Fruit fly (Drosophila melanogaster): ENCODE results near the gene IPIP.

The IPIP gene

dm6 chr2L:6082157-6082645 lies 34.4 kb downstream of the IPIP start, which contains the start of gene Kr-h1:
TSS of gene Kr-h1 (plus strand) at chr2L:6082603.
- peak; percentile 58 for TF ChIP-seq h (GFP tag; optimal IDR thresholded peaks at IDR 0.05)
- TF ChIP-seq sage (GFP tag; optimal IDR thresholded peaks at IDR 0.05), result no peak
- no peak for TF ChIP-seq Dif (GFP tag; optimal IDR thresholded peaks at IDR 0.05; ENCODE audit: partially characterized antibody)
- TF ChIP-seq Hnf4 (GFP tag; optimal IDR thresholded peaks at IDR 0.05), result no peak
- no peak for TF ChIP-seq CG32264 (GFP tag; optimal IDR thresholded peaks at IDR 0.05)
- peak; percentile 76 for TF ChIP-seq Hr83 (GFP tag; optimal IDR thresholded peaks at IDR 0.05; ENCODE audit: poor library complexity, severe bottlenecking)
- no peak for TF ChIP-seq Dfd (GFP tag; optimal IDR thresholded peaks at IDR 0.05)
- TF ChIP-seq GATAd (GFP tag; optimal IDR thresholded peaks at IDR 0.05), result no peak
- TF ChIP-seq usp (GFP tag; optimal IDR thresholded peaks at IDR 0.05), result no peak
- no peak for TF ChIP-seq Abd-B (GFP tag; optimal IDR thresholded peaks at IDR 0.05)
- TF ChIP-seq ey (GFP tag; optimal IDR thresholded peaks at IDR 0.05), result no peak
- TF ChIP-seq Vsx2 (GFP tag; optimal IDR thresholded peaks at IDR 0.05; ENCODE audit: partially characterized antibody), result no peak
- peak; percentile 86 for TF ChIP-seq CrebA (GFP tag; optimal IDR thresholded peaks at IDR 0.05; ENCODE audit: borderline replicate concordance)
- TF ChIP-seq rgr (GFP tag; optimal IDR thresholded peaks at IDR 0.05), result no peak
- no peak for TF ChIP-seq OdsH (GFP tag; optimal IDR thresholded peaks at IDR 0.05)
- no peak for TF ChIP-seq lola (GFP tag; optimal IDR thresholded peaks at IDR 0.05)
- TF ChIP-seq N (GFP tag; optimal IDR thresholded peaks at IDR 0.05), result no peak
- peak; percentile 38 for TF ChIP-seq Rel (GFP tag; optimal IDR thresholded peaks at IDR 0.05)
- TF ChIP-seq Rel (tag; optimal IDR thresholded peaks at IDR 0.05), result peak; percentile 58
- TF ChIP-seq Sp1 (GFP tag; optimal IDR thresholded peaks at IDR 0.05), result no peak
- no peak for TF ChIP-seq sv (GFP tag; optimal IDR thresholded peaks at IDR 0.05)
- peak; percentile 60 for TF ChIP-seq brk (GFP tag; optimal IDR thresholded peaks at IDR 0.05)
- TF ChIP-seq Jra (GFP tag; optimal IDR thresholded peaks at IDR 0.05), result no peak
- peak; percentile 8 for TF ChIP-seq tai (GFP tag; optimal IDR thresholded peaks at IDR 0.05)
- TF ChIP-seq Myc (optimal IDR thresholded peaks at IDR 0.05), result no peak
- no peak for TF ChIP-seq dmrt93B (GFP tag; optimal IDR thresholded peaks at IDR 0.05)
- no peak for TF ChIP-seq woc (GFP tag; optimal IDR thresholded peaks at IDR 0.05)
- no peak for TF ChIP-seq foxo (GFP tag; optimal IDR thresholded peaks at IDR 0.05)
- no peak for TF ChIP-seq dsf (GFP tag; optimal IDR thresholded peaks at IDR 0.05; ENCODE audit: borderline replicate concordance)
- TF ChIP-seq pan (optimal IDR thresholded peaks at IDR 0.05), result no peak
- peak; percentile 69 for TF ChIP-seq fru (GFP tag; optimal IDR thresholded peaks at IDR 0.05)
- peak; percentile 26 for TF ChIP-seq br (GFP tag; optimal IDR thresholded peaks at IDR 0.05)
- peak; percentile 81 for TF ChIP-seq jim (GFP tag; optimal IDR thresholded peaks at IDR 0.05)
- TF ChIP-seq Hr78 (GFP tag; optimal IDR thresholded peaks at IDR 0.05), result no peak
- TF ChIP-seq psq (GFP tag; optimal IDR thresholded peaks at IDR 0.05), result no peak
- TF ChIP-seq CG9705 (GFP tag; optimal IDR thresholded peaks at IDR 0.05), result no peak
- TF ChIP-seq HLH106 (tag; optimal IDR thresholded peaks at IDR 0.05), result peak; percentile 8
- peak in 1 of 2 experiments; percentile 40 for TF ChIP-seq dl (GFP tag; optimal IDR thresholded peaks at IDR 0.05; ENCODE audit: insufficient read depth in 1 of 2, partially characterized antibody in 2 of 2)
- TF ChIP-seq Mio (GFP tag; optimal IDR thresholded peaks at IDR 0.05), result no peak

dm6 chr2L:6082936-6083627 lies 35.3 kb downstream of the IPIP start:
- TF ChIP-seq Sp1 (GFP tag; optimal IDR thresholded peaks at IDR 0.05) (peak; percentile 16), Mio (GFP tag; optimal IDR thresholded peaks at IDR 0.05) (no peak), brk (GFP tag; optimal IDR thresholded peaks at IDR 0.05) (peak; percentile 2), OdsH (GFP tag; optimal IDR thresholded peaks at IDR 0.05) (peak; percentile 29), GATAd (GFP tag; optimal IDR thresholded peaks at IDR 0.05) (no peak), tai (GFP tag; optimal IDR thresholded peaks at IDR 0.05) (no peak), Hnf4 (GFP tag; optimal IDR thresholded peaks at IDR 0.05) (peak; percentile 15), psq (GFP tag; optimal IDR thresholded peaks at IDR 0.05) (peak; percentile 35), fru (GFP tag; optimal IDR thresholded peaks at IDR 0.05) (no peak), usp (GFP tag; optimal IDR thresholded peaks at IDR 0.05) (no peak), Abd-B (GFP tag; optimal IDR thresholded peaks at IDR 0.05) (no peak), HLH106 (tag; optimal IDR thresholded peaks at IDR 0.05) (no peak), Rel (GFP tag; optimal IDR thresholded peaks at IDR 0.05) (no peak), Rel (tag; optimal IDR thresholded peaks at IDR 0.05) (peak; percentile 52), pan (optimal IDR thresholded peaks at IDR 0.05) (no peak), h (GFP tag; optimal IDR thresholded peaks at IDR 0.05) (peak; percentile 42), Hr83 (GFP tag; optimal IDR thresholded peaks at IDR 0.05; ENCODE audit: poor library complexity, severe bottlenecking) (peak; percentile 34), jim (GFP tag; optimal IDR thresholded peaks at IDR 0.05) (no peak), foxo (GFP tag; optimal IDR thresholded peaks at IDR 0.05) (no peak), Jra (GFP tag; optimal IDR thresholded peaks at IDR 0.05) (peak; percentile 49), Dfd (GFP tag; optimal IDR thresholded peaks at IDR 0.05) (no peak), br (GFP tag; optimal IDR thresholded peaks at IDR 0.05) (peak; percentile 57), Vsx2 (GFP tag; optimal IDR thresholded peaks at IDR 0.05; ENCODE audit: partially characterized antibody) (peak; percentile 30), Myc (optimal IDR thresholded peaks at IDR 0.05) (no peak), CrebA (GFP tag; optimal IDR thresholded peaks at IDR 0.05; ENCODE audit: borderline replicate concordance) (peak; percentile 62), dmrt93B (GFP tag; optimal IDR thresholded peaks at IDR 0.05) (no peak), CG32264 (GFP tag; optimal IDR thresholded peaks at IDR 0.05) (no peak), dsf (GFP tag; optimal IDR thresholded peaks at IDR 0.05; ENCODE audit: borderline replicate concordance) (no peak), ey (GFP tag; optimal IDR thresholded peaks at IDR 0.05) (no peak), rgr (GFP tag; optimal IDR thresholded peaks at IDR 0.05) (peak; percentile 27), lola (GFP tag; optimal IDR thresholded peaks at IDR 0.05) (no peak), Dif (GFP tag; optimal IDR thresholded peaks at IDR 0.05; ENCODE audit: partially characterized antibody) (peak; percentile 52)
